Fruit fly (Drosophila melanogaster) whole organism, embryonic: ENCODE measurements around the gene CG1638.

Source experiments
- Ada2b ChIP-seq: fragments of 200-800 bp; sonication (Bioruptor generic); IDR thresholded peaks from 2 replicates; pipeline ENCODE4 v1.3.6; 2022; ENCODE audit warnings: missing biosample characterization, missing genetic modification characterization
- Atf3 ChIP-seq: fragments of 200-800 bp; sonication (Bioruptor generic); optimal IDR thresholded peaks from 3 replicates; lab custom pipeline; 2016; ENCODE audit warnings: missing biosample characterization, missing genetic modification characterization
- Atf6 ChIP-seq: fragments of 200-800 bp; sonication (Bioruptor generic); IDR thresholded peaks from 2 replicates; pipeline ENCODE4 v1.3.6; 2022; ENCODE audit warnings: missing biosample characterization, missing genetic modification characterization
- BEAF-32 ChIP-seq: fragments of 200-800 bp; sonication (Bioruptor generic); optimal IDR thresholded peaks from 3 replicates; lab custom pipeline; 2017; ENCODE audit warnings: missing biosample characterization, missing genetic modification characterization, mild to moderate bottlenecking, moderate library complexity, missing genetic modification reagents
- CG10321 ChIP-seq: fragments of 200-800 bp; sonication (Bioruptor generic); IDR thresholded peaks from 2 replicates; pipeline ENCODE4 v1.3.6; 2022; ENCODE audit warnings: missing biosample characterization, missing genetic modification characterization
- CG10366 ChIP-seq: fragments of 200-800 bp; sonication (Bioruptor generic); IDR thresholded peaks from 2 replicates; pipeline ENCODE4 v1.3.6; 2022; ENCODE audit warnings: missing biosample characterization, missing genetic modification characterization
- CG10654 ChIP-seq: fragments of 200-800 bp; sonication (Bioruptor generic); optimal IDR thresholded peaks from 2 replicates; lab custom pipeline; 2016; ENCODE audit warnings: missing biosample characterization, missing genetic modification characterization
- CG10979 ChIP-seq: fragments of 200-800 bp; sonication (Bioruptor generic); optimal IDR thresholded peaks from 2 replicates; lab custom pipeline; 2018; ENCODE audit warnings: missing biosample characterization, mild to moderate bottlenecking, missing genetic modification characterization, moderate library complexity
- CG11093 ChIP-seq: fragments of 200-800 bp; sonication (Bioruptor generic); IDR thresholded peaks from 3 replicates; pipeline ENCODE4 v1.3.6; 2022; ENCODE audit warnings: missing biosample characterization, missing genetic modification characterization
- CG11247 ChIP-seq: fragments of 200-800 bp; sonication (Bioruptor generic); IDR thresholded peaks from 2 replicates; pipeline ENCODE4 v1.3.6; 2022; ENCODE audit warnings: missing biosample characterization, missing genetic modification characterization
- CG11723 ChIP-seq: fragments of 200-800 bp; sonication (Bioruptor generic); optimal IDR thresholded peaks from 2 replicates; lab custom pipeline; 2017; ENCODE audit warnings: missing biosample characterization, mild to moderate bottlenecking, missing genetic modification characterization
- CG13296 ChIP-seq: fragments of 200-800 bp; sonication (Bioruptor generic); optimal IDR thresholded peaks from 3 replicates; lab custom pipeline; 2018; ENCODE audit warnings: missing biosample characterization, mild to moderate bottlenecking, missing genetic modification characterization
- CG17186 ChIP-seq: fragments of 200-800 bp; sonication (Bioruptor generic); optimal IDR thresholded peaks from 3 replicates; lab custom pipeline; 2017; ENCODE audit warnings: missing biosample characterization, missing genetic modification reagents, missing genetic modification characterization
- CG17568 ChIP-seq: fragments of 200-800 bp; sonication (Bioruptor generic); optimal IDR thresholded peaks from 2 replicates; lab custom pipeline; 2018; ENCODE audit warnings: missing biosample characterization, mild to moderate bottlenecking, missing genetic modification characterization, moderate library complexity
- CG34224 ChIP-seq: fragments of 200-800 bp; sonication (Bioruptor generic); IDR thresholded peaks from 3 replicates; pipeline ENCODE4 v1.3.6; 2022; ENCODE audit warnings: missing biosample characterization, missing genetic modification characterization; ENCODE audit not compliant: partially characterized antibody
- CG42726 ChIP-seq: fragments of 200-800 bp; sonication (Bioruptor generic); IDR thresholded peaks from 2 replicates; pipeline ENCODE4 v1.3.6; 2022; ENCODE audit warnings: missing biosample characterization, missing genetic modification characterization; ENCODE audit not compliant: partially characterized antibody
- CG4707 ChIP-seq: fragments of 200-800 bp; sonication (Bioruptor generic); optimal IDR thresholded peaks from 2 replicates; lab custom pipeline; 2018; ENCODE audit warnings: missing biosample characterization, mild to moderate bottlenecking, missing genetic modification characterization, moderate library complexity
- CG8924 ChIP-seq: fragments of 200-800 bp; optimal IDR thresholded peaks from 3 replicates; lab custom pipeline; 2019; ENCODE audit warnings: missing biosample characterization, mild to moderate bottlenecking, missing genetic modification characterization, moderate library complexity
- CG9932 ChIP-seq: fragments of 200-800 bp; sonication (Bioruptor generic); IDR thresholded peaks from 2 replicates; pipeline ENCODE4 v1.3.6; 2022; ENCODE audit warnings: missing biosample characterization, missing genetic modification characterization
- CHES-1-like ChIP-seq: fragments of 200-800 bp; sonication (Bioruptor generic); optimal IDR thresholded peaks from 2 replicates; lab custom pipeline; 2016; ENCODE audit warnings: missing biosample characterization, missing genetic modification characterization
- Camta ChIP-seq: fragments of 200-800 bp; sonication (Bioruptor generic); optimal IDR thresholded peaks from 2 replicates; lab custom pipeline; 2016; ENCODE audit warnings: missing biosample characterization, missing genetic modification characterization
- D19B ChIP-seq: fragments of 200-800 bp; sonication (Bioruptor generic); optimal IDR thresholded peaks from 2 replicates; lab custom pipeline; 2017; ENCODE audit warnings: missing biosample characterization, mild to moderate bottlenecking, missing genetic modification characterization
- Deaf1 ChIP-seq: fragments of 200-800 bp; optimal IDR thresholded peaks from 3 replicates; lab custom pipeline; 2019; ENCODE audit warnings: missing biosample characterization, mild to moderate bottlenecking, missing genetic modification characterization, moderate library complexity
- Doc2 ChIP-seq: fragments of 200-800 bp; sonication (Bioruptor generic); IDR thresholded peaks from 2 replicates; pipeline ENCODE4 v1.3.6; 2022; ENCODE audit warnings: missing biosample characterization, missing genetic modification characterization
- E2f1 ChIP-seq: fragments of 200-800 bp; sonication (Bioruptor generic); IDR thresholded peaks from 2 replicates; pipeline ENCODE4 v1.3.6; 2022; ENCODE audit warnings: missing biosample characterization, missing genetic modification characterization
- Fer2 ChIP-seq: fragments of 200-800 bp; sonication (Bioruptor generic); optimal IDR thresholded peaks from 2 replicates; lab custom pipeline; 2018; ENCODE audit warnings: missing biosample characterization, mild to moderate bottlenecking, missing genetic modification characterization, moderate library complexity
- Fer3 ChIP-seq: fragments of 200-800 bp; sonication (Bioruptor generic); optimal IDR thresholded peaks from 2 replicates; lab custom pipeline; 2018; ENCODE audit warnings: missing biosample characterization, mild to moderate bottlenecking, missing genetic modification characterization, moderate library complexity
- Gsc ChIP-seq: fragments of 200-800 bp; sonication (Bioruptor generic); IDR thresholded peaks from 2 replicates; pipeline ENCODE4 v1.3.6; 2022; ENCODE audit warnings: missing biosample characterization, missing genetic modification characterization
- Lhr ChIP-seq: fragments of 200-800 bp; sonication (Bioruptor generic); optimal IDR thresholded peaks from 3 replicates; lab custom pipeline; 2017; ENCODE audit warnings: mild to moderate bottlenecking, missing biosample characterization, missing genetic modification reagents, missing genetic modification characterization
- MTF-1 ChIP-seq: fragments of 200-800 bp; sonication (Bioruptor generic); optimal IDR thresholded peaks from 2 replicates; lab custom pipeline; 2018; ENCODE audit warnings: missing biosample characterization, mild to moderate bottlenecking, missing genetic modification characterization, borderline replicate concordance
- Mad ChIP-seq: fragments of 200-800 bp; sonication (Bioruptor generic); optimal IDR thresholded peaks from 2 replicates; lab custom pipeline; 2016; ENCODE audit warnings: missing biosample characterization, missing genetic modification characterization
- Mrtf ChIP-seq: fragments of 200-800 bp; sonication (Bioruptor generic); IDR thresholded peaks from 3 replicates; pipeline ENCODE4 v1.3.6; 2022; ENCODE audit warnings: missing biosample characterization, missing genetic modification characterization
- Opbp ChIP-seq: fragments of 200-800 bp; sonication (Bioruptor generic); IDR thresholded peaks from 3 replicates; pipeline ENCODE4 v1.3.6; 2022; ENCODE audit warnings: missing biosample characterization, missing genetic modification characterization; ENCODE audit not compliant: partially characterized antibody
- Sox102F ChIP-seq: fragments of 200-800 bp; sonication (Bioruptor generic); optimal IDR thresholded peaks from 2 replicates; lab custom pipeline; 2018; ENCODE audit warnings: missing biosample characterization, mild to moderate bottlenecking, missing genetic modification characterization, moderate library complexity
- bcd ChIP-seq: fragments of 200-800 bp; sonication (Bioruptor generic); optimal IDR thresholded peaks from 2 replicates; lab custom pipeline; 2017; ENCODE audit warnings: missing biosample characterization, mild to moderate bottlenecking, missing genetic modification characterization
- bsh ChIP-seq, 2 experiments: fragments of 200-800 bp; sonication (Bioruptor generic); optimal IDR thresholded peaks; 2 replicates each; lab custom pipeline; 2017 to 2018; ENCODE audit warnings: mild to moderate bottlenecking in 2 of 2, missing biosample characterization in 2 of 2, missing genetic modification characterization in 2 of 2, moderate library complexity in 1 of 2
- cad ChIP-seq: fragments of >200 bp; optimal IDR thresholded peaks from 2 replicates; lab custom pipeline; 2017; ENCODE audit warnings: missing biosample characterization, missing genetic modification characterization
- crc ChIP-seq: fragments of 200-800 bp; sonication (Bioruptor generic); optimal IDR thresholded peaks from 2 replicates; lab custom pipeline; 2016; ENCODE audit warnings: missing biosample characterization, missing genetic modification characterization
- cwo ChIP-seq: fragments of 200-800 bp; sonication (Bioruptor generic); optimal IDR thresholded peaks from 3 replicates; lab custom pipeline; 2017; ENCODE audit warnings: missing biosample characterization, missing genetic modification characterization, mild to moderate bottlenecking, moderate library complexity, missing genetic modification reagents
- emc ChIP-seq: fragments of 200-800 bp; sonication (Bioruptor generic); optimal IDR thresholded peaks from 2 replicates; lab custom pipeline; 2016; ENCODE audit warnings: missing biosample characterization, missing genetic modification characterization
- esg ChIP-seq: fragments of 200-800 bp; sonication (Bioruptor generic); conservative IDR thresholded peaks from 2 replicates; pipeline ENCODE4 v1.3.6; 2022; ENCODE audit warnings: missing biosample characterization, missing genetic modification characterization
- fd96Cb ChIP-seq: fragments of 200-800 bp; sonication (Bioruptor generic); optimal IDR thresholded peaks from 2 replicates; lab custom pipeline; 2018; ENCODE audit warnings: missing biosample characterization, mild to moderate bottlenecking, missing genetic modification characterization, moderate library complexity
- gsb-n ChIP-seq: fragments of 200-800 bp; sonication (Bioruptor generic); optimal IDR thresholded peaks from 3 replicates; lab custom pipeline; 2018; ENCODE audit warnings: missing biosample characterization, mild to moderate bottlenecking, missing genetic modification characterization
- gt ChIP-seq: fragments of 200-800 bp; sonication (Bioruptor generic); IDR thresholded peaks from 2 replicates; pipeline ENCODE4 v1.3.6; 2022; ENCODE audit warnings: missing biosample characterization, missing genetic modification characterization
- nmo ChIP-seq: fragments of 200-800 bp; sonication (Bioruptor generic); optimal IDR thresholded peaks from 2 replicates; lab custom pipeline; 2018; ENCODE audit warnings: missing biosample characterization, mild to moderate bottlenecking, missing genetic modification characterization, moderate library complexity
- odd ChIP-seq: fragments of 200-800 bp; sonication (Bioruptor generic); optimal IDR thresholded peaks from 2 replicates; lab custom pipeline; 2017; ENCODE audit warnings: missing biosample characterization, mild to moderate bottlenecking, missing genetic modification characterization
- sima ChIP-seq: fragments of 200-800 bp; sonication (Bioruptor generic); optimal IDR thresholded peaks from 2 replicates; lab custom pipeline; 2016; ENCODE audit warnings: missing biosample characterization, missing genetic modification characterization
- stwl ChIP-seq: fragments of 200-800 bp; sonication (Bioruptor generic); optimal IDR thresholded peaks from 3 replicates; lab custom pipeline; 2018; ENCODE audit warnings: missing biosample characterization, mild to moderate bottlenecking, missing genetic modification characterization, moderate library complexity
- trh ChIP-seq: fragments of 200-800 bp; sonication (Bioruptor generic); optimal IDR thresholded peaks from 2 replicates; lab custom pipeline; 2016; ENCODE audit warnings: missing biosample characterization, missing genetic modification characterization
- wdn ChIP-seq: fragments of 200-800 bp; sonication (Bioruptor generic); IDR thresholded peaks from 2 replicates; pipeline ENCODE4 v1.3.6; 2022; ENCODE audit warnings: missing biosample characterization, missing genetic modification characterization

The CG1638 gene

DNA sequence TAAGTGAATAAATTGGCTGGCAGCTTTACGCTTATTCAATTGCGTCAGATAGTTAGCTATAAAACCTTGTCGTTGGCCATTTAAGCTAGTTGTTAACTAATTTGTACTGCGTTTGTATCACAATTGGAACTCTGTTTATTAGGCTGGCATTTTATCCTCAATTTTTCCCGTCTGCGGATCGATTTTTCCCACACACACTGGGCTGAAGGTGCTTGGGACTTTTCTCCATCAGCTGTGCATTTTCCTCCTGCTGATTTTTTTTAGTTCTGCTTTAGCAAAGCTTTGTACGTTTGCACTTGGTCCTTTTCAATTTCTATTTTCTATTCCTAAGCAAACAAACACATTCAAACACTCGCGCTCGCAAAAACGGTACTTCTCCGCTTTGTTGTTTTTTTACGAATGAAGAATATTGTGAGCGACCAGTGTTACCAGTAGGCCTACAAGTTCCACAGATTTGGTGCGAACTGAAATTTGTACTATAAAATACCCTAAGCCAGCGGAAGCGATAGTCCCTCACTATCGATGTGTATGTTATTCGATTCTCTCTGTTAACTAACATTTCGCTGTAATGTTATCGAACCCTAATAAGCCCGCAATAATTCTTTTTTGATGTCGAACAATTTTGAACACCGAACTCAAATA is 19.2 kb downstream of the CG1638 start (continued):
- no peak for TF ChIP-seq Gsc
- TF ChIP-seq Opbp (GFP tag; lab: Robert Waterston, UW): no peak
- peak; percentile 15 for TF ChIP-seq CG17568 (GFP tag; lab: Kevin White, UChicago)
- peak; percentile 43 for TF ChIP-seq nmo (GFP tag; lab: Kevin White, UChicago)
- peak; percentile 1 for TF ChIP-seq odd (GFP tag; lab: Kevin White, UChicago)
- no peak for TF ChIP-seq CG9932 (GFP tag; lab: Robert Waterston, UW)
- TF ChIP-seq CHES-1-like: peak; percentile 56
- peak; percentile 72 for TF ChIP-seq stwl (tag; lab: Kevin White, UChicago)
- no peak for TF ChIP-seq E2f1 (GFP tag; lab: Robert Waterston, UW)
- TF ChIP-seq crc (GFP tag; lab: Kevin White, UChicago): peak; percentile 14
- peak; percentile 40 for TF ChIP-seq CG13296 (GFP tag; lab: Kevin White, UChicago)
- TF ChIP-seq CG10979 (tag; lab: Kevin White, UChicago): no peak
- TF ChIP-seq CG10321: no peak
- no peak for TF ChIP-seq wdn
- TF ChIP-seq emc: no peak
- TF ChIP-seq Deaf1 (tag; lab: Kevin White, UChicago): peak; percentile 29
- no peak for TF ChIP-seq cwo (GFP tag; lab: Kevin White, UChicago)
- TF ChIP-seq CG42726: no peak
- no peak for TF ChIP-seq Doc2 (GFP tag; lab: Robert Waterston, UW)
- TF ChIP-seq MTF-1 (GFP tag; lab: Kevin White, UChicago): no peak
- no peak for TF ChIP-seq fd96Cb (tag; lab: Kevin White, UChicago)
- peak; percentile 55 for TF ChIP-seq Fer3 (tag; lab: Kevin White, UChicago)
- no peak for TF ChIP-seq Fer2 (tag; lab: Kevin White, UChicago)
- no peak for TF ChIP-seq gt
- TF ChIP-seq Atf6 (GFP tag; lab: Robert Waterston, UW): no peak
- no peak for TF ChIP-seq CG10654 (GFP tag; lab: Kevin White, UChicago)
- TF ChIP-seq Lhr (GFP tag; lab: Kevin White, UChicago): peak; percentile 33
- TF ChIP-seq CG34224 (GFP tag; lab: Robert Waterston, UW): no peak
- no peak for TF ChIP-seq Atf3 (GFP tag; lab: Kevin White, UChicago)
- TF ChIP-seq gsb-n (tag; lab: Kevin White, UChicago): no peak
- peak in 1 of 2 experiments; percentile 18 for TF ChIP-seq bsh (GFP tag; optimal IDR thresholded peaks at IDR 0.05; lab: Kevin White, UChicago)
- TF ChIP-seq Camta (GFP tag; lab: Kevin White, UChicago): peak; percentile 4
- no peak for TF ChIP-seq Mrtf (GFP tag; lab: Robert Waterston, UW)
- peak; percentile 43 for TF ChIP-seq CG8924 (tag; lab: Kevin White, UChicago)
- no peak for TF ChIP-seq cad (GFP tag; lab: Kevin White, UChicago)
- TF ChIP-seq BEAF-32 (GFP tag; lab: Kevin White, UChicago): peak; percentile 91
- no peak for TF ChIP-seq CG11247
- no peak for TF ChIP-seq bcd
- TF ChIP-seq CG11093 (GFP tag; lab: Robert Waterston, UW): no peak
- TF ChIP-seq D19B: no peak
- TF ChIP-seq CG11723 (GFP tag; lab: Kevin White, UChicago): no peak
- peak; percentile 39 for TF ChIP-seq Mad (GFP tag; lab: Kevin White, UChicago)
- no peak for TF ChIP-seq Ada2b (GFP tag; lab: Robert Waterston, UW)
- no peak for TF ChIP-seq Sox102F (GFP tag; lab: Kevin White, UChicago)
- no peak for TF ChIP-seq esg (GFP tag; lab: Robert Waterston, UW)
- TF ChIP-seq CG4707 (GFP tag; lab: Kevin White, UChicago): peak; percentile 46
- peak; percentile 52 for TF ChIP-seq CG17186 (GFP tag; lab: Kevin White, UChicago)
- TF ChIP-seq sima: no peak
- TF ChIP-seq CG10366 (GFP tag; lab: Robert Waterston, UW): no peak
- no peak for TF ChIP-seq trh
